Fruit fly (Drosophila melanogaster) whole organism, adult: Measurements from ENCODE around the gene CG11333.

Source experiments
- CG12768 ChIP-seq: fragments of 200-800 bp; sonication (Bioruptor generic); optimal IDR thresholded peaks from 2 replicates; lab custom pipeline; 2017; ENCODE audit warnings: missing biosample characterization, missing genetic modification characterization, mild to moderate bottlenecking, moderate library complexity, missing genetic modification reagents
- CG14711 ChIP-seq: fragments of 200-800 bp; sonication (Bioruptor generic); optimal IDR thresholded peaks from 2 replicates; lab custom pipeline; 2018; ENCODE audit warnings: missing biosample characterization, mild to moderate bottlenecking, missing genetic modification characterization, moderate library complexity
- CG5204 ChIP-seq: fragments of 200-800 bp; sonication (Bioruptor generic); optimal IDR thresholded peaks from 2 replicates; lab custom pipeline; 2016; ENCODE audit warnings: missing biosample characterization, missing genetic modification characterization
- Clk ChIP-seq: fragments of 200-800 bp; sonication (Bioruptor generic); optimal IDR thresholded peaks from 2 replicates; lab custom pipeline; 2017; ENCODE audit warnings: missing biosample characterization, missing genetic modification characterization
- ovo ChIP-seq: fragments of 200-800 bp; sonication (Bioruptor generic); optimal IDR thresholded peaks from 2 replicates; lab custom pipeline; 2016; ENCODE audit warnings: missing biosample characterization, missing genetic modification characterization
- pad ChIP-seq: fragments of 200-800 bp; sonication (Bioruptor generic); optimal IDR thresholded peaks from 3 replicates; lab custom pipeline; 2017; ENCODE audit warnings: missing biosample characterization, missing genetic modification characterization, mild to moderate bottlenecking, moderate library complexity, missing genetic modification reagents

dm6 chr3R:31420675-31421074 lies 42.4 kb upstream of the CG11333 start:
- no peak for TF ChIP-seq CG12768 (GFP tag; lab: Kevin White, UChicago)
- no peak for TF ChIP-seq CG14711 (tag; lab: Kevin White, UChicago)
- no peak for TF ChIP-seq Clk (GFP tag; lab: Kevin White, UChicago)
- no peak for TF ChIP-seq pad
- no peak for TF ChIP-seq CG5204 (GFP tag; lab: Kevin White, UChicago)
- no peak for TF ChIP-seq ovo
